Worm (Caenorhabditis elegans): ENCODE data around the gene col-102.

The col-102 gene

DNA sequence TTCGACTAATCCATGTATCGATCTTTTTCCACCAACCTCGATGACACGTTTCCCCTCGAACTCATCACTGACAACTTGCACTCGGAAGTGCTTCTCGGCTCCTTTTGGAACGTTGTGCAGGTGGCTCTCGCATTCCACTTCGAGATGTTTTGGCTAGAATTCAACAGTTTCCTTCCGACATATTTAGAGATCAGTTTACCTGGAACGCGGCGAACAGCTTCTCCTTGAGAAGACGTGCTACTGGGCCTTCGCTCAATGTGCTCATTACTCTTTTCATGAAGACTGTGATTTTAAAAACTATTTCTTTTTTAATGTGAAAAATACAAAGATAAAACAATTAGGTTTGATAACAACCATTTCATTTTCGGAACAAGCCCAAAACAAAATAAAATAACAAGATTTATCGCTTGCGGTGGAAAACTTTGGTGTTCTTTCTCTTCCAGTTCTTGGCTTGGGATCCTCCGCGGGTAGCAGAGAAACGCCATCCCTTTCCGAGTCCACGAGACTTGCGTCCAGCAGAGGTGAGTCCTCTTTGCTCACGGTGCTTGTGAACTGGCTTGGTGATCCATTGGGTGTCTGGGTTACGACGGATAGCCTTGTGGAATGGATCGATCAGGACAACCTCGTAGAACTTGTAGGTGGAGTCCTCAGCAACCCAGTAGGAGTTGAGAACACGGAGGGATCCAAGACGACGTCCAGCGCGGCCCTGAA, 49.0 kb downstream of the col-102 start, which contains the start of gene K11H12.1 (continued):
- TF ChIP-seq hlh-12 (tag; optimal IDR thresholded peaks at IDR 0.05) (no peak), ceh-100 (GFP tag; IDR thresholded peaks at IDR 0.05) (peak; percentile 58), lag-1 (GFP tag; IDR thresholded peaks at IDR 0.05) (no peak), unc-130 (GFP tag; optimal IDR thresholded peaks at IDR 0.05) (peak; percentile 26), mcd-1 (GFP tag; IDR thresholded peaks at IDR 0.05) (no peak; the same call in 1 of the 2 replicates), lsl-1 (GFP tag; optimal IDR thresholded peaks at IDR 0.05) (no peak), chd-7 (tag; optimal IDR thresholded peaks at IDR 0.05) (no peak), hsf-1 (GFP tag; IDR thresholded peaks at IDR 0.05) (peak; percentile 78), rpc-1 (optimal IDR thresholded peaks at IDR 0.05) (no peak), rpc-1 (tag; optimal IDR thresholded peaks at IDR 0.05) (no peak), F49E8.2 (tag; optimal IDR thresholded peaks at IDR 0.05; ENCODE audit: insufficient read depth) (peak; percentile 82), akir-1 (GFP tag; optimal IDR thresholded peaks at IDR 0.05) (no peak), ztf-26 (tag; optimal IDR thresholded peaks at IDR 0.05) (no peak), attf-6 (GFP tag; IDR thresholded peaks at IDR 0.05) (no peak; the same call in 1 of the 2 replicates), F33H1.4 (GFP tag; IDR thresholded peaks at IDR 0.05) (peak; percentile 27; the same call in 1 of the 2 replicates), dox-1 (GFP tag; IDR thresholded peaks at IDR 0.05) (peak; percentile 34; the same call in 1 of the 2 replicates), ceh-91 (GFP tag; IDR thresholded peaks at IDR 0.05) (no peak), dpl-1 (GFP tag; optimal IDR thresholded peaks at IDR 0.05) (no peak), nfyb-1 (GFP tag; IDR thresholded peaks at IDR 0.05) (0 out of 2 replicates have a peak, but pooled peaks have one; percentile 39), ets-4 (GFP tag; optimal IDR thresholded peaks at IDR 0.05) (no peak), B0019.2 (GFP tag; conservative IDR thresholded peaks at IDR 0.05) (no peak), nfya-1 (tag; optimal IDR thresholded peaks at IDR 0.05; ENCODE audit: borderline replicate concordance, insufficient read depth) (no peak), Y67H2A.10 (GFP tag; conservative IDR thresholded peaks at IDR 0.05) (no peak), gei-17 (GFP tag; optimal IDR thresholded peaks at IDR 0.05) (no peak), cebp-2 (GFP tag; IDR thresholded peaks at IDR 0.05) (0 out of 2 replicates have a peak, but pooled peaks have one; percentile 82), lin-35 (GFP tag; optimal IDR thresholded peaks at IDR 0.05) (peak in 1 of 3 experiments; percentile 23), efl-1 (GFP tag; optimal IDR thresholded peaks at IDR 0.05) (no peak), ekl-4 (GFP tag; IDR thresholded peaks at IDR 0.05) (peak; percentile 92), attf-3 (GFP tag; conservative IDR thresholded peaks at IDR 0.05) (no peak), tbx-9 (tag; optimal IDR thresholded peaks at IDR 0.05; ENCODE audit: borderline replicate concordance) (no peak), hmg-20 (GFP tag; IDR thresholded peaks at IDR 0.05) (peak; percentile 58; the same call in 1 of the 2 replicates), zfh-2 (GFP tag; conservative IDR thresholded peaks at IDR 0.05) (peak; percentile 60), ceh-79 (tag; optimal IDR thresholded peaks at IDR 0.05) (no peak), T07F8.4 (tag; optimal IDR thresholded peaks at IDR 0.05) (no peak), him-1 (tag; optimal IDR thresholded peaks at IDR 0.05) (peak; percentile 47), bed-2 (GFP tag; IDR thresholded peaks at IDR 0.05) (no peak), Y95B8A.8 (GFP tag; IDR thresholded peaks at IDR 0.05) (0 out of 2 replicates have a peak, but pooled peaks have one; percentile 10), ceh-27 (GFP tag; optimal IDR thresholded peaks at IDR 0.05) (no peak), snpc-3.4 (tag; optimal IDR thresholded peaks at IDR 0.05) (peak; percentile 64), aptf-2 (GFP tag; conservative IDR thresholded peaks at IDR 0.05) (no peak)
